Worm (Caenorhabditis elegans): Measurements from ENCODE around the gene C01B9.1.

DNA sequence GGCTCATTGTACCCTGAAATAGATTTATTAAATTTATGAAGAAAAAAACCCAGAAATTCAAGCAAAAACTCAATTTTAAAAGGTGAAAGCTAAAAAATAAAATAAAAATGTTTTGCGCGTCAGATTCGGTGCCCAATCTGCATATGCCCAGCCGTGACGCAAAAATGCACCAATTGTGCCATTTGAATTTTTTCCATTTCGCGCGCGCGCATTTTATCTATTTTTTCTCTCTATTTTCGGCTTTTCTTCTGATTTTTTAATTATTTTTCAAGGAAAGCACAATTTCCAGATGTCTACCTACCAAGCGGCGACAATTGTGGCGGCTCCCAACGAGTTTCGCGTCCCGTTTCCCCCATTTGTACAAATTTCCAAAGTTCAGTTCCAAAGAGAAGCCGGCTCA, 45.6 kb upstream of the C01B9.1 start, which contains the start of the genes Y54G9A.7 and bub-3:
- TF ChIP-seq F13C5.2 (tag; optimal IDR thresholded peaks at IDR 0.05) (no peak), pes-1 (GFP tag; IDR thresholded peaks at IDR 0.05) (no peak), ama-1 (optimal IDR thresholded peaks at IDR 0.05) (no peak), aly-1 (tag; optimal IDR thresholded peaks at IDR 0.05) (no peak), ceh-36 (tag; optimal IDR thresholded peaks at IDR 0.05) (no peak), flt-1 (GFP tag; IDR thresholded peaks at IDR 0.05) (no peak), ets-7 (tag; optimal IDR thresholded peaks at IDR 0.05) (no peak), hnd-1 (tag; optimal IDR thresholded peaks at IDR 0.05) (no peak), scrt-1 (GFP tag; IDR thresholded peaks at IDR 0.05) (no peak), tbx-37 (GFP tag; conservative IDR thresholded peaks at IDR 0.05) (no peak), hmg-4 (GFP tag; optimal IDR thresholded peaks at IDR 0.05) (no peak), hmbx-1 (tag; optimal IDR thresholded peaks at IDR 0.05) (no peak), tbx-11 (GFP tag; IDR thresholded peaks at IDR 0.05) (no peak)
